Worm (Caenorhabditis elegans): ENCODE results near the gene D1022.9.

- TF ChIP-seq nhr-28 (tag; optimal IDR thresholded peaks at IDR 0.05) (no peak), unc-39 (tag; optimal IDR thresholded peaks at IDR 0.05) (no peak), nhr-77 (tag; optimal IDR thresholded peaks at IDR 0.05) (no peak), lsy-2 (tag; optimal IDR thresholded peaks at IDR 0.05) (no peak), T20F7.1 (GFP tag; optimal IDR thresholded peaks at IDR 0.05) (no peak), ceh-32 (tag; optimal IDR thresholded peaks at IDR 0.05; ENCODE audit: poor library complexity) (no peak), ZK337.2 (GFP tag; IDR thresholded peaks at IDR 0.05) (no peak), rbr-2 (tag; optimal IDR thresholded peaks at IDR 0.05) (no peak), fkh-10 (GFP tag; optimal IDR thresholded peaks at IDR 0.05) (no peak), nhr-237 (tag; optimal IDR thresholded peaks at IDR 0.05) (no peak), ceh-28 (tag; optimal IDR thresholded peaks at IDR 0.05) (no peak)
Measured at ce11 chrII:7534934-7535333, 45.4 kb upstream of the D1022.9 start, which contains the start of gene ZK1290.13.

Measured in whole organism, L4 larva.